Fruit fly (Drosophila melanogaster) whole organism, prepupa: Measurements from ENCODE around the gene Ldsdh1.

Experiments
- CG10669 ChIP-seq: fragments of 200-800 bp; sonication (Bioruptor generic); optimal IDR thresholded peaks from 3 replicates; lab custom pipeline; 2018; ENCODE audit warnings: missing biosample characterization, mild to moderate bottlenecking, missing genetic modification characterization, moderate library complexity
- CG11294 ChIP-seq: fragments of 200-800 bp; sonication (Bioruptor generic); IDR thresholded peaks from 2 replicates; pipeline ENCODE4 v1.3.6; 2022; ENCODE audit warnings: missing biosample characterization, missing genetic modification characterization
- CG15336 ChIP-seq: fragments of 200-800 bp; sonication (Bioruptor generic); IDR thresholded peaks from 2 replicates; pipeline ENCODE4 v1.3.6; 2022; ENCODE audit warnings: missing biosample characterization, missing genetic modification characterization
- CG1621 ChIP-seq: fragments of 200-800 bp; sonication (Bioruptor generic); optimal IDR thresholded peaks from 3 replicates; lab custom pipeline; 2018; ENCODE audit warnings: missing biosample characterization, mild to moderate bottlenecking, missing genetic modification characterization
- CG16779 ChIP-seq: fragments of 200-800 bp; sonication (Bioruptor generic); optimal IDR thresholded peaks from 3 replicates; lab custom pipeline; 2017; ENCODE audit warnings: missing biosample characterization, mild to moderate bottlenecking, missing genetic modification characterization
- CG3032 ChIP-seq: fragments of 200-800 bp; optimal IDR thresholded peaks from 2 replicates; lab custom pipeline; 2019; ENCODE audit warnings: missing biosample characterization, mild to moderate bottlenecking, missing genetic modification characterization, moderate library complexity
- CG31627 ChIP-seq: fragments of 200-800 bp; sonication (Bioruptor generic); optimal IDR thresholded peaks from 3 replicates; lab custom pipeline; 2016; ENCODE audit warnings: missing biosample characterization, missing genetic modification characterization
- CG32006 ChIP-seq: fragments of 200-800 bp; sonication (Bioruptor generic); optimal IDR thresholded peaks from 3 replicates; lab custom pipeline; 2017; ENCODE audit warnings: missing biosample characterization, mild to moderate bottlenecking, missing genetic modification characterization
- CG34406 ChIP-seq: fragments of 200-800 bp; sonication (Bioruptor generic); optimal IDR thresholded peaks from 3 replicates; lab custom pipeline; 2016; ENCODE audit warnings: missing biosample characterization, missing genetic modification characterization
- CG3919 ChIP-seq: fragments of 200-800 bp; sonication (Bioruptor generic); optimal IDR thresholded peaks from 3 replicates; lab custom pipeline; 2016; ENCODE audit warnings: missing biosample characterization, missing genetic modification characterization
- CG6163 ChIP-seq: fragments of 200-800 bp; sonication (Bioruptor generic); IDR thresholded peaks from 3 replicates; pipeline ENCODE4 v1.3.6; 2022; ENCODE audit warnings: missing biosample characterization, missing genetic modification characterization
- CG6276 ChIP-seq: fragments of 200-800 bp; sonication (Bioruptor generic); optimal IDR thresholded peaks from 2 replicates; lab custom pipeline; 2017; ENCODE audit warnings: missing biosample characterization, mild to moderate bottlenecking, missing genetic modification characterization
- CG6808 ChIP-seq: fragments of 200-800 bp; sonication (Bioruptor generic); optimal IDR thresholded peaks from 3 replicates; lab custom pipeline; 2017; ENCODE audit warnings: missing biosample characterization, missing genetic modification characterization, mild to moderate bottlenecking, moderate library complexity, missing genetic modification reagents
- CG6854 ChIP-seq: fragments of 200-800 bp; sonication (Bioruptor generic); optimal IDR thresholded peaks from 2 replicates; lab custom pipeline; 2017; ENCODE audit warnings: missing biosample characterization, mild to moderate bottlenecking, missing genetic modification characterization
- CG7368 ChIP-seq: fragments of 200-800 bp; sonication (Bioruptor generic); optimal IDR thresholded peaks from 3 replicates; lab custom pipeline; 2016; ENCODE audit warnings: missing biosample characterization, missing genetic modification characterization
- CG8119 ChIP-seq: fragments of 200-800 bp; sonication (Bioruptor generic); IDR thresholded peaks from 3 replicates; pipeline ENCODE4 v1.3.6; 2022; ENCODE audit warnings: missing biosample characterization, missing genetic modification characterization
- CG9139 ChIP-seq: fragments of 200-800 bp; sonication (Bioruptor generic); optimal IDR thresholded peaks from 3 replicates; lab custom pipeline; 2017; ENCODE audit warnings: missing biosample characterization, mild to moderate bottlenecking, missing genetic modification characterization
- Eip78C ChIP-seq: fragments of 200-800 bp; sonication (Bioruptor generic); peaks from one replicate; lab custom pipeline; 2016; ENCODE audit warnings: missing biosample characterization, missing genetic modification characterization
- Ets21C ChIP-seq: fragments of 200-800 bp; sonication (Bioruptor generic); optimal IDR thresholded peaks from 3 replicates; lab custom pipeline; 2016; ENCODE audit warnings: missing biosample characterization, missing genetic modification characterization
- Hr39 ChIP-seq: fragments of 200-800 bp; sonication (Bioruptor generic); optimal IDR thresholded peaks from 2 replicates; lab custom pipeline; 2016; ENCODE audit warnings: missing biosample characterization, missing genetic modification characterization
- Hr4 ChIP-seq: fragments of 200-800 bp; sonication (Bioruptor generic); optimal IDR thresholded peaks from 3 replicates; lab custom pipeline; 2016; ENCODE audit warnings: missing biosample characterization, missing genetic modification characterization
- Lpt ChIP-seq: fragments of 200-800 bp; sonication (Bioruptor generic); optimal IDR thresholded peaks from 3 replicates; lab custom pipeline; 2016; ENCODE audit warnings: missing biosample characterization, missing genetic modification characterization
- Smox ChIP-seq: fragments of 200-800 bp; sonication (Bioruptor generic); optimal IDR thresholded peaks from 3 replicates; lab custom pipeline; 2016; ENCODE audit warnings: missing biosample characterization, missing genetic modification characterization
- Sox14 ChIP-seq: fragments of 200-800 bp; sonication (Bioruptor generic); optimal IDR thresholded peaks from 3 replicates; lab custom pipeline; 2016; ENCODE audit warnings: missing biosample characterization, missing genetic modification characterization
- achi ChIP-seq: fragments of 200-800 bp; sonication (Bioruptor generic); optimal IDR thresholded peaks from 3 replicates; lab custom pipeline; 2016; ENCODE audit warnings: missing biosample characterization, missing genetic modification characterization
- acj6 ChIP-seq: fragments of 200-800 bp; sonication (Bioruptor generic); optimal IDR thresholded peaks from 3 replicates; lab custom pipeline; 2016; ENCODE audit warnings: missing biosample characterization, missing genetic modification characterization
- cyc ChIP-seq: fragments of 200-800 bp; sonication (Bioruptor generic); optimal IDR thresholded peaks from 3 replicates; lab custom pipeline; 2016; ENCODE audit warnings: missing biosample characterization, missing genetic modification characterization
- dsx ChIP-seq: fragments of 200-800 bp; optimal IDR thresholded peaks from 3 replicates; lab custom pipeline; 2019; ENCODE audit warnings: missing biosample characterization, mild to moderate bottlenecking, missing genetic modification characterization, moderate library complexity; ENCODE audit not compliant: poor library complexity, severe bottlenecking
- eg ChIP-seq: fragments of 200-800 bp; sonication (Bioruptor generic); IDR thresholded peaks from 3 replicates; pipeline ENCODE4 v1.3.6; 2022; ENCODE audit warnings: missing biosample characterization, missing genetic modification characterization
- esn ChIP-seq: fragments of 200-800 bp; sonication (Bioruptor generic); optimal IDR thresholded peaks from 2 replicates; lab custom pipeline; 2016; ENCODE audit warnings: missing biosample characterization, mild to moderate bottlenecking, missing genetic modification characterization, moderate library complexity
- fkh ChIP-seq: fragments of 200-800 bp; sonication (Bioruptor generic); optimal IDR thresholded peaks from 3 replicates; lab custom pipeline; 2017; ENCODE audit warnings: missing biosample characterization, mild to moderate bottlenecking, missing genetic modification characterization, moderate library complexity
- lz ChIP-seq: fragments of 200-800 bp; sonication (Bioruptor generic); optimal IDR thresholded peaks from 3 replicates; lab custom pipeline; 2016; ENCODE audit warnings: missing biosample characterization, missing genetic modification characterization
- net ChIP-seq: fragments of 200-800 bp; sonication (Bioruptor generic); optimal IDR thresholded peaks from 3 replicates; lab custom pipeline; 2016; ENCODE audit warnings: missing biosample characterization, missing genetic modification characterization
- salr ChIP-seq, 2 experiments: fragments of 200-800 bp; sonication (Bioruptor generic); optimal IDR thresholded peaks; 3 replicates each; lab custom pipeline; 2016 to 2018; ENCODE audit warnings: missing biosample characterization in 2 of 2, missing genetic modification characterization in 2 of 2, mild to moderate bottlenecking in 1 of 2
- spab ChIP-seq: fragments of 200-800 bp; sonication (Bioruptor generic); optimal IDR thresholded peaks from 2 replicates; lab custom pipeline; 2017; ENCODE audit warnings: missing biosample characterization, mild to moderate bottlenecking, missing genetic modification characterization, missing genetic modification reagents
- ss ChIP-seq, 2 experiments: fragments of 200-800 bp; sonication (Bioruptor generic); optimal IDR thresholded peaks; 2 replicates in 1 of 2; 3 replicates in 1 of 2; lab custom pipeline; 2017 to 2018; ENCODE audit warnings: mild to moderate bottlenecking in 2 of 2, missing biosample characterization in 2 of 2, missing genetic modification characterization in 2 of 2, moderate library complexity in 1 of 2
- svp ChIP-seq: fragments of 200-800 bp; sonication (Bioruptor generic); peaks from one replicate; lab custom pipeline; 2016; ENCODE audit warnings: missing biosample characterization, missing genetic modification characterization
- vri ChIP-seq: fragments of 200-800 bp; sonication (Bioruptor generic); optimal IDR thresholded peaks from 3 replicates; lab custom pipeline; 2016; ENCODE audit warnings: missing biosample characterization, mild to moderate bottlenecking, missing genetic modification characterization

The Ldsdh1 gene

dm6 chrX:8056597-8057228 lies 24.7 kb downstream of the Ldsdh1 start:
- TF ChIP-seq CG7368 (GFP tag; lab: Kevin White, UChicago) (no peak), Hr39 (GFP tag; lab: Kevin White, UChicago) (no peak), CG6854 (no peak), lz (GFP tag; lab: Kevin White, UChicago) (no peak), Lpt (peak; percentile 8), net (GFP tag; lab: Kevin White, UChicago) (peak; percentile 2), CG6276 (GFP tag; lab: Kevin White, UChicago) (peak; percentile 9), CG11294 (no peak), Smox (GFP tag; lab: Kevin White, UChicago) (no peak), CG15336 (GFP tag; lab: Robert Waterston, UW) (peak; percentile 41; the same call in 1 of the 2 replicates), fkh (GFP tag; lab: Kevin White, UChicago) (peak; percentile 70), salr (GFP tag; optimal IDR thresholded peaks at IDR 0.05; lab: Kevin White, UChicago) (no peak), eg (GFP tag; lab: Robert Waterston, UW) (peak; percentile 65; the same call in 2 of the 3 replicates), CG10669 (GFP tag; lab: Kevin White, UChicago) (peak; percentile 30), CG31627 (GFP tag; lab: Kevin White, UChicago) (no peak), cyc (GFP tag; lab: Kevin White, UChicago) (no peak), ss (GFP tag; optimal IDR thresholded peaks at IDR 0.05; lab: Kevin White, UChicago) (peak; percentile 14 to 50), CG16779 (tag; lab: Kevin White, UChicago) (no peak), CG1621 (tag; lab: Kevin White, UChicago) (no peak), CG3919 (GFP tag; lab: Kevin White, UChicago) (peak; percentile 13), CG6163 (peak; percentile 67), spab (GFP tag; lab: Kevin White, UChicago) (no peak), vri (GFP tag; lab: Kevin White, UChicago) (no peak), svp (GFP tag; lab: Kevin White, UChicago) (peak; percentile 47), CG32006 (no peak), Eip78C (GFP tag; lab: Kevin White, UChicago) (peak; percentile 74), acj6 (GFP tag; lab: Kevin White, UChicago) (no peak), CG34406 (no peak), esn (GFP tag; lab: Kevin White, UChicago) (no peak), Ets21C (GFP tag; lab: Kevin White, UChicago) (no peak), CG8119 (peak; percentile 62; the same call in 2 of the 3 replicates), CG6808 (GFP tag; lab: Kevin White, UChicago) (peak; percentile 13)

DNA sequence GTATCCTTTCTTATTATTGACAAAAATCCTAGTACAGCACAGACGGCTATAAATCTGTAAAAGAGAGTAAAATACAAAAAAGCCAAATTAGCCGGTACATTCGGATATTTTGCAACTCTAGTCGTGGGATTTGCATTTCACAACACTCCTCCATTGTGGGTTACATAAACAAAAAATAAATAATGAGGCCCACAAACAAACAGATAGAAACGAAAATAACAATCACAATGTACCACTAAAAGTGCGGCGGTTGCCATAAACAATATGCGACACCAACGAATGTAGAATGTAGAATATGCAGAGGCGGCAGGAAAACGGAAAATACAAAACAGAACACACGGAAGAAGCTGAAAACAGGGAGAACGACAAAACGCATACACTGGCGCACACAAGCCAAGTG lies 25.3 kb downstream of the Ldsdh1 start:
- TF ChIP-seq fkh (GFP tag; lab: Kevin White, UChicago) (peak; percentile 4), eg (GFP tag; lab: Robert Waterston, UW) (no peak), vri (GFP tag; lab: Kevin White, UChicago) (peak; percentile 51)
- TF ChIP-seq, all 60 proteins: peak for 2

DNA sequence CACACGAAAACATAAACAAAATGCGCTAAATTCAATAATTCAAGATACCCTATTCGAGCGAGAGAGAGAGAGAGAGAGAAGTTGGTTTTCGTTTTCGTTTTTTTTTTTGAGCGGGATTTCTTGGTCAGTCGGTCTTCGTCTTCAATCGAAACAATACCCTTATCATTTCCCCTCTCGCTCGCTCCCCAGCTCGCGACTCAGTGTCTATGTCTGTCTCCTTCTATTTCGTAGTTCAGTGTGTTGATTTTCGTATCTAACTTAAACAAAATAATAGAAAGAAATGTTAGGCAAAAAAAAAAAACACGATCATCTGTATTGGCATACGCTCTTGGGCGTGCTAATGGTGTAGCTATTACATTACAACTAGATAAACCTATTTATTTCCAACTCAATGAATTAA lies 32.1 kb downstream of the Ldsdh1 start:
- TF ChIP-seq CG3032 (tag; lab: Kevin White, UChicago), result no peak
- peak; percentile 50 for TF ChIP-seq fkh (GFP tag; lab: Kevin White, UChicago)

dm6 chrX:8046520-8046919 lies 34.9 kb downstream of the Ldsdh1 start:
- TF ChIP-seq Hr4 (no peak), Sox14 (GFP tag; lab: Kevin White, UChicago) (no peak), Ets21C (GFP tag; lab: Kevin White, UChicago) (no peak), CG7368 (GFP tag; lab: Kevin White, UChicago) (no peak), CG16779 (tag; lab: Kevin White, UChicago) (no peak), Hr39 (GFP tag; lab: Kevin White, UChicago) (no peak), dsx (GFP tag; lab: Kevin White, UChicago) (no peak), salr (GFP tag; optimal IDR thresholded peaks at IDR 0.05; lab: Kevin White, UChicago) (no peak), CG31627 (GFP tag; lab: Kevin White, UChicago) (no peak), CG9139 (GFP tag; lab: Kevin White, UChicago) (no peak), achi (GFP tag; lab: Kevin White, UChicago) (no peak), CG34406 (no peak)
- TF ChIP-seq, all 60 proteins: peak for 0
